Worm (Caenorhabditis elegans): ENCODE data around the gene cfim-2.

The cfim-2 gene

ce11 chrIV:8949078-8950039 lies 23.2 kb downstream of the cfim-2 start (continued):
- TF ChIP-seq Y105C5A.15 (GFP tag; IDR thresholded peaks at IDR 0.05) = no peak
- peak; percentile 73 to 97 for TF ChIP-seq mdl-1 (tag; optimal IDR thresholded peaks at IDR 0.05)
- TF ChIP-seq dmd-6 (GFP tag; IDR thresholded peaks at IDR 0.05) = peak; percentile 92
- peak; percentile 95 for TF ChIP-seq hlh-11 (tag; optimal IDR thresholded peaks at IDR 0.05)
- TF ChIP-seq tra-1 (GFP tag; IDR thresholded peaks at IDR 0.05) = peak; percentile 96
- peak; percentile 91 for TF ChIP-seq cey-2 (tag; optimal IDR thresholded peaks at IDR 0.05; ENCODE audit: borderline replicate concordance, insufficient read depth)
- TF ChIP-seq hmg-1.1 (GFP tag; IDR thresholded peaks at IDR 0.05) = peak; percentile 45; the same call in 1 of the 2 replicates
- TF ChIP-seq T20F7.1 (GFP tag; optimal IDR thresholded peaks at IDR 0.05) = peak; percentile 60

ce11 chrIV:8951953-8952567 lies 25.9 kb downstream of the cfim-2 start:
- TF ChIP-seq nhr-111 (GFP tag; optimal IDR thresholded peaks at IDR 0.05) (no peak), tag-97 (GFP tag; IDR thresholded peaks at IDR 0.05) (no peak), ceh-32 (tag; optimal IDR thresholded peaks at IDR 0.05; ENCODE audit: poor library complexity) (no peak), nhr-11 (tag; optimal IDR thresholded peaks at IDR 0.05) (no peak), lin-1 (GFP tag; IDR thresholded peaks at IDR 0.05) (no peak), ceh-82 (tag; optimal IDR thresholded peaks at IDR 0.05) (no peak), nhr-28 (tag; optimal IDR thresholded peaks at IDR 0.05) (peak; percentile 4), nhr-237 (tag; optimal IDR thresholded peaks at IDR 0.05) (no peak), nhr-42 (GFP tag; IDR thresholded peaks at IDR 0.05) (no peak), ceh-62 (tag; optimal IDR thresholded peaks at IDR 0.05) (no peak), ceh-20 (GFP tag; IDR thresholded peaks at IDR 0.05) (no peak), unc-62 (GFP tag; optimal IDR thresholded peaks at IDR 0.05 in 1 of 2) (peak in 1 of 2 experiments; percentile 76), unc-62 (tag; optimal IDR thresholded peaks at IDR 0.05) (no peak), T20F7.1 (GFP tag; optimal IDR thresholded peaks at IDR 0.05) (peak; percentile 34), F10B5.3 (tag; optimal IDR thresholded peaks at IDR 0.05) (no peak), ama-1 (optimal IDR thresholded peaks at IDR 0.05) (no peak), egl-27 (tag; optimal IDR thresholded peaks at IDR 0.05) (no peak), aha-1 (tag) (no peak), dmd-6 (GFP tag; IDR thresholded peaks at IDR 0.05) (peak; percentile 75), zfp-2 (tag; optimal IDR thresholded peaks at IDR 0.05) (no peak), duxl-1 (tag; optimal IDR thresholded peaks at IDR 0.05; ENCODE audit: poor library complexity) (no peak), unc-130 (GFP tag; optimal IDR thresholded peaks at IDR 0.05) (no peak), dve-1 (tag; optimal IDR thresholded peaks at IDR 0.05; ENCODE audit: insufficient read depth) (peak; percentile 83), hlh-30 (tag; optimal IDR thresholded peaks at IDR 0.05; ENCODE audit: insufficient read depth) (no peak), zip-11 (GFP tag; IDR thresholded peaks at IDR 0.05) (no peak), daf-16 (GFP tag; optimal IDR thresholded peaks at IDR 0.05) (no peak), daf-16 (tag; optimal IDR thresholded peaks at IDR 0.05) (peak; percentile 15), snpc-1.2 (GFP tag; IDR thresholded peaks at IDR 0.05) (no peak), madf-5 (GFP tag; IDR thresholded peaks at IDR 0.05) (no peak), ZK337.2 (GFP tag; IDR thresholded peaks at IDR 0.05) (no peak), daf-8 (GFP tag; IDR thresholded peaks at IDR 0.05) (no peak), lir-3 (tag; optimal IDR thresholded peaks at IDR 0.05) (no peak), mep-1 (tag; optimal IDR thresholded peaks at IDR 0.05) (no peak), nhr-25 (tag; optimal IDR thresholded peaks at IDR 0.05; ENCODE audit: borderline replicate concordance, insufficient read depth) (no peak), dpl-1 (GFP tag; optimal IDR thresholded peaks at IDR 0.05) (no peak), daf-19 (GFP tag; conservative IDR thresholded peaks at IDR 0.05) (no peak), jun-1 (tag; optimal IDR thresholded peaks at IDR 0.05) (no peak), fos-1 (tag; optimal IDR thresholded peaks at IDR 0.05) (no peak), daf-12 (tag; optimal IDR thresholded peaks at IDR 0.05) (no peak), F44E2.7 (GFP tag; IDR thresholded peaks at IDR 0.05) (no peak), mxl-3 (GFP tag; optimal IDR thresholded peaks at IDR 0.05) (no peak)
